Fruit fly (Drosophila melanogaster) whole organism: ENCODE data around the gene Or92a.

Experiments used
- CG8478 ChIP-seq: fragments of >200 bp; optimal IDR thresholded peaks from 2 replicates; lab custom pipeline; 2018; ENCODE audit warnings: inconsistent platforms
- Dll ChIP-seq: fragments of >200 bp; optimal IDR thresholded peaks from 2 replicates; lab custom pipeline; 2017
- EcR ChIP-seq, 2 experiments: fragments of >200 bp; optimal IDR thresholded peaks; 2 replicates each; lab custom pipeline; 2017; ENCODE audit warnings: missing biosample characterization in 2 of 2, missing genetic modification characterization in 2 of 2, missing genetic modification reagents in 2 of 2
- pan ChIP-seq: fragments of >200 bp; optimal IDR thresholded peaks from 2 replicates; lab custom pipeline; 2017
- psq ChIP-seq: fragments of >200 bp; optimal IDR thresholded peaks from 2 replicates; lab custom pipeline; 2017
- usp ChIP-seq: fragments of >200 bp; optimal IDR thresholded peaks from 2 replicates; lab custom pipeline; 2017; ENCODE audit warnings: missing biosample characterization, missing genetic modification characterization, mixed read lengths

The Or92a gene

dm6 chr3R:20552093-20552492, 47.5 kb downstream of the Or92a start, which contains the start of gene Stat92E:
Gene Stat92E (minus strand): TSS chr3R:20552311.
- TF ChIP-seq EcR (GFP tag; optimal IDR thresholded peaks at IDR 0.05; lab: Kevin White, UChicago) (no peak), psq (lab: Kevin White, UChicago) (no peak), Dll (lab: Kevin White, UChicago) (no peak), usp (no peak), CG8478 (lab: Kevin White, UChicago) (no peak), pan (lab: Kevin White, UChicago) (no peak)

- no peak for TF ChIP-seq usp
- TF ChIP-seq CG8478 (lab: Kevin White, UChicago): no peak
- TF ChIP-seq pan (lab: Kevin White, UChicago): no peak
- no peak for TF ChIP-seq Dll (lab: Kevin White, UChicago)
- no peak for TF ChIP-seq psq (lab: Kevin White, UChicago)
- TF ChIP-seq EcR (GFP tag; optimal IDR thresholded peaks at IDR 0.05; lab: Kevin White, UChicago): no peak
Observed at dm6 chr3R:20554300-20554699, 49.7 kb downstream of the Or92a start, which contains the start of gene att-ORFB. Gene att-ORFB (minus strand): TSS chr3R:20554400.

dm6 chr3R:20555023-20555422, 50.4 kb downstream of the Or92a start:
- TF ChIP-seq pan (lab: Kevin White, UChicago) (no peak), psq (lab: Kevin White, UChicago) (no peak)
